4 fruit fly cellular contexts compared by ENCODE assay signal in genomic region chr3R:5127790-5128243, dm6.
TF ChIP-seq lines count a peak whose summit lies in the region.

RabGGTa (plus strand) TSS chr3R:5128087.

TF ChIP-seq in whole organism, adult, 20 proteins besides CTCF, POLR2A, EP300 and RAD21 (continued from another document):
- TF ChIP-seq CG33017 (tag; optimal IDR thresholded peaks at IDR 0.05; lab: Kevin White, UChicago): peak; percentile 36
TF ChIP-seq in whole organism, adult: peak in this region for 9.

TF ChIP-seq in whole organism, embryonic, 481 proteins besides CTCF, POLR2A, EP300 and RAD21 (continued from another document and continues in another):
- TF ChIP-seq repo (GFP tag; optimal IDR thresholded peaks at IDR 0.05; lab: Kevin White, UChicago) (no peak), ara (GFP tag; IDR thresholded peaks at IDR 0.05; lab: Robert Waterston, UW) (peak; percentile 50; the same call in 1 of the 2 replicates), CG6854 (GFP tag; optimal IDR thresholded peaks at IDR 0.05; lab: Kevin White, UChicago) (no peak), cas (GFP tag; IDR thresholded peaks at IDR 0.05; lab: Robert Waterston, UW) (peak; percentile 42; the same call in 1 of the 2 replicates), hkb (optimal IDR thresholded peaks at IDR 0.05; lab: Kevin White, UChicago) (no peak), hkb (GFP tag; IDR thresholded peaks at IDR 0.05; lab: Robert Waterston, UW) (peak; percentile 77), CG12942 (GFP tag; optimal IDR thresholded peaks at IDR 0.05; lab: Kevin White, UChicago) (peak; percentile 39), Sox100B (GFP tag; optimal IDR thresholded peaks at IDR 0.05; lab: Kevin White, UChicago) (peak; percentile 59), Atf-2 (GFP tag; optimal IDR thresholded peaks at IDR 0.05; lab: Kevin White, UChicago) (peak; percentile 45), sens-2 (GFP tag; IDR thresholded peaks at IDR 0.05; lab: Robert Waterston, UW) (no peak), so (GFP tag; IDR thresholded peaks at IDR 0.05; lab: Robert Waterston, UW) (peak; percentile 80), CG1602 (GFP tag; optimal IDR thresholded peaks at IDR 0.05; lab: Kevin White, UChicago) (peak; percentile 50), Dp (GFP tag; optimal IDR thresholded peaks at IDR 0.05; lab: Kevin White, UChicago) (no peak), otp (GFP tag; IDR thresholded peaks at IDR 0.05; lab: Robert Waterston, UW) (0 out of 3 replicates have a peak, but pooled peaks have one; percentile 71), h (optimal IDR thresholded peaks at IDR 0.05; lab: Kevin White, UChicago) (no peak), CG11695 (GFP tag; IDR thresholded peaks at IDR 0.05; lab: Robert Waterston, UW) (peak; percentile 63; the same call in 2 of the 3 replicates), CG5180 (GFP tag; optimal IDR thresholded peaks at IDR 0.05; lab: Kevin White, UChicago) (no peak), org-1 (GFP tag; optimal IDR thresholded peaks at IDR 0.05; lab: Kevin White, UChicago) (peak; percentile 17), CG11398 (GFP tag; optimal IDR thresholded peaks at IDR 0.05; lab: Kevin White, UChicago) (peak; percentile 21), gfzf (GFP tag; optimal IDR thresholded peaks at IDR 0.05; lab: Kevin White, UChicago) (peak; percentile 76), MTF-1 (GFP tag; optimal IDR thresholded peaks at IDR 0.05; lab: Kevin White, UChicago; ENCODE audit: borderline replicate concordance) (peak; percentile 34), esg (GFP tag; conservative IDR thresholded peaks at IDR 0.05; lab: Robert Waterston, UW) (peak; percentile 67), vfl (GFP tag; optimal IDR thresholded peaks at IDR 0.05; lab: Kevin White, UChicago) (peak; percentile 4), sd (tag; optimal IDR thresholded peaks at IDR 0.05; lab: Kevin White, UChicago) (no peak), hbn (GFP tag; IDR thresholded peaks at IDR 0.05; lab: Robert Waterston, UW; ENCODE audit: partially characterized antibody) (no peak), CG7786 (GFP tag; optimal IDR thresholded peaks at IDR 0.05; lab: Kevin White, UChicago) (peak; percentile 56), schlank (tag; optimal IDR thresholded peaks at IDR 0.05; lab: Kevin White, UChicago) (no peak), CG6683 (GFP tag; optimal IDR thresholded peaks at IDR 0.05; lab: Kevin White, UChicago) (peak; percentile 38), E2f1 (GFP tag; IDR thresholded peaks at IDR 0.05; lab: Robert Waterston, UW) (peak; percentile 73; the same call in 1 of the 2 replicates), CG1529 (GFP tag; optimal IDR thresholded peaks at IDR 0.05; lab: Kevin White, UChicago) (peak; percentile 34), pum (GFP tag; optimal IDR thresholded peaks at IDR 0.05; lab: Kevin White, UChicago) (peak; percentile 53), CG10267 (tag; optimal IDR thresholded peaks at IDR 0.05; lab: Kevin White, UChicago) (peak; percentile 58), wor (GFP tag; IDR thresholded peaks at IDR 0.05; lab: Robert Waterston, UW) (peak; percentile 52), CG12744 (GFP tag; optimal IDR thresholded peaks at IDR 0.05; lab: Kevin White, UChicago) (peak; percentile 53), Opbp (GFP tag; IDR thresholded peaks at IDR 0.05; lab: Robert Waterston, UW; ENCODE audit: partially characterized antibody) (no peak), ato (GFP tag; IDR thresholded peaks at IDR 0.05; lab: Robert Waterston, UW; ENCODE audit: partially characterized antibody) (no peak), Hsf (GFP tag; optimal IDR thresholded peaks at IDR 0.05; lab: Kevin White, UChicago) (peak; percentile 48), dmrt99B (tag; optimal IDR thresholded peaks at IDR 0.05; lab: Kevin White, UChicago) (peak; percentile 71), Six4 (GFP tag; optimal IDR thresholded peaks at IDR 0.05; lab: Kevin White, UChicago) (peak; percentile 28), dimm (GFP tag; IDR thresholded peaks at IDR 0.05; lab: Robert Waterston, UW) (no peak), CG31365 (tag; optimal IDR thresholded peaks at IDR 0.05; lab: Kevin White, UChicago) (no peak), dm (GFP tag; optimal IDR thresholded peaks at IDR 0.05; lab: Kevin White, UChicago) (peak; percentile 29)

TF ChIP-seq in whole organism, prepupa, 60 proteins besides CTCF, POLR2A, EP300 and RAD21 (continued from another document):
- peak; percentile 67 for TF ChIP-seq CG31627 (GFP tag; optimal IDR thresholded peaks at IDR 0.05; lab: Kevin White, UChicago)
- TF ChIP-seq Sox15 (GFP tag; optimal IDR thresholded peaks at IDR 0.05; lab: Kevin White, UChicago): peak; percentile 29
- TF ChIP-seq fd85E (GFP tag; optimal IDR thresholded peaks at IDR 0.05; lab: Kevin White, UChicago): no peak
- peak; percentile 81 for TF ChIP-seq fkh (GFP tag; optimal IDR thresholded peaks at IDR 0.05; lab: Kevin White, UChicago)
- TF ChIP-seq CG9139 (GFP tag; optimal IDR thresholded peaks at IDR 0.05; lab: Kevin White, UChicago): no peak
- peak; percentile 55 for TF ChIP-seq cyc (GFP tag; optimal IDR thresholded peaks at IDR 0.05; lab: Kevin White, UChicago)
- TF ChIP-seq Ets96B (tag; optimal IDR thresholded peaks at IDR 0.05; lab: Kevin White, UChicago): peak; percentile 64
- peak; percentile 65 for TF ChIP-seq CG34406 (GFP tag; optimal IDR thresholded peaks at IDR 0.05; lab: Kevin White, UChicago)
- TF ChIP-seq lz (GFP tag; optimal IDR thresholded peaks at IDR 0.05; lab: Kevin White, UChicago): peak; percentile 75
- peak; percentile 72 for TF ChIP-seq CG10631 (GFP tag; optimal IDR thresholded peaks at IDR 0.05; lab: Kevin White, UChicago)
- peak; percentile 46 for TF ChIP-seq CG11762 (GFP tag; optimal IDR thresholded peaks at IDR 0.05; lab: Kevin White, UChicago; ENCODE audit: insufficient read depth)
- TF ChIP-seq vri (GFP tag; optimal IDR thresholded peaks at IDR 0.05; lab: Kevin White, UChicago): peak; percentile 8
- peak; percentile 46 for TF ChIP-seq Lpt (GFP tag; optimal IDR thresholded peaks at IDR 0.05; lab: Kevin White, UChicago)
- peak; percentile 50 for TF ChIP-seq net (GFP tag; optimal IDR thresholded peaks at IDR 0.05; lab: Kevin White, UChicago)
- TF ChIP-seq CG16779 (tag; optimal IDR thresholded peaks at IDR 0.05; lab: Kevin White, UChicago): peak; percentile 15
- TF ChIP-seq CG6792 (GFP tag; optimal IDR thresholded peaks at IDR 0.05; lab: Kevin White, UChicago): peak; percentile 38
- peak; percentile 69 for TF ChIP-seq achi (GFP tag; optimal IDR thresholded peaks at IDR 0.05; lab: Kevin White, UChicago)
- peak; percentile 78 for TF ChIP-seq CG8119 (GFP tag; IDR thresholded peaks at IDR 0.05; lab: Robert Waterston, UW)
- peak; percentile 24 for TF ChIP-seq dac (GFP tag; optimal IDR thresholded peaks at IDR 0.05; lab: Kevin White, UChicago)
- peak; percentile 46 for TF ChIP-seq CG4318 (GFP tag; optimal IDR thresholded peaks at IDR 0.05; lab: Kevin White, UChicago)
- TF ChIP-seq dsx (GFP tag; optimal IDR thresholded peaks at IDR 0.05; lab: Kevin White, UChicago; ENCODE audit: poor library complexity, severe bottlenecking): peak; percentile 37
- peak; percentile 25 for TF ChIP-seq CG11902 (GFP tag; optimal IDR thresholded peaks at IDR 0.05; lab: Kevin White, UChicago)
- peak; percentile 8 for TF ChIP-seq spab (GFP tag; optimal IDR thresholded peaks at IDR 0.05; lab: Kevin White, UChicago)
- TF ChIP-seq svp (GFP tag; lab: Kevin White, UChicago): peak; percentile 87
- peak in 1 of 2 experiments; percentile 47 for TF ChIP-seq ss (GFP tag; optimal IDR thresholded peaks at IDR 0.05; lab: Kevin White, UChicago)
- TF ChIP-seq CG32006 (GFP tag; optimal IDR thresholded peaks at IDR 0.05; lab: Kevin White, UChicago): peak; percentile 80
- TF ChIP-seq Sox14 (GFP tag; optimal IDR thresholded peaks at IDR 0.05; lab: Kevin White, UChicago): peak; percentile 73
- TF ChIP-seq CG3032 (tag; optimal IDR thresholded peaks at IDR 0.05; lab: Kevin White, UChicago): peak; percentile 74
- peak; percentile 42 for TF ChIP-seq CG1621 (tag; optimal IDR thresholded peaks at IDR 0.05; lab: Kevin White, UChicago)
- TF ChIP-seq CG10669 (GFP tag; optimal IDR thresholded peaks at IDR 0.05; lab: Kevin White, UChicago): peak; percentile 69
- TF ChIP-seq CG6163 (GFP tag; IDR thresholded peaks at IDR 0.05; lab: Robert Waterston, UW): peak; percentile 73
- peak; percentile 5 for TF ChIP-seq fd59A (GFP tag; optimal IDR thresholded peaks at IDR 0.05; lab: Kevin White, UChicago)
- TF ChIP-seq Hr4 (GFP tag; optimal IDR thresholded peaks at IDR 0.05; lab: Kevin White, UChicago): peak; percentile 78
- peak; percentile 56 for TF ChIP-seq CG3919 (GFP tag; optimal IDR thresholded peaks at IDR 0.05; lab: Kevin White, UChicago)
- peak; percentile 73 for TF ChIP-seq Hr39 (GFP tag; optimal IDR thresholded peaks at IDR 0.05; lab: Kevin White, UChicago)
- TF ChIP-seq CG6276 (GFP tag; optimal IDR thresholded peaks at IDR 0.05; lab: Kevin White, UChicago): peak; percentile 59
- TF ChIP-seq Ets21C (GFP tag; optimal IDR thresholded peaks at IDR 0.05; lab: Kevin White, UChicago): peak; percentile 52
- TF ChIP-seq esn (GFP tag; optimal IDR thresholded peaks at IDR 0.05; lab: Kevin White, UChicago): peak; percentile 77
- peak; percentile 73 for TF ChIP-seq Smox (GFP tag; optimal IDR thresholded peaks at IDR 0.05; lab: Kevin White, UChicago)
- TF ChIP-seq Sox102F (GFP tag; optimal IDR thresholded peaks at IDR 0.05; lab: Kevin White, UChicago): peak; percentile 68

TF ChIP-seq in whole organism, wandering third instar larva, 38 proteins besides CTCF, POLR2A, EP300 and RAD21 (continued from another document):
- TF ChIP-seq CrebA (GFP tag; optimal IDR thresholded peaks at IDR 0.05; lab: Kevin White, UChicago; ENCODE audit: borderline replicate concordance) (no peak), Hr78 (GFP tag; optimal IDR thresholded peaks at IDR 0.05; lab: Kevin White, UChicago) (no peak), Jra (GFP tag; optimal IDR thresholded peaks at IDR 0.05; lab: Kevin White, UChicago) (peak; percentile 53), Vsx2 (GFP tag; optimal IDR thresholded peaks at IDR 0.05; lab: Kevin White, UChicago; ENCODE audit: partially characterized antibody) (no peak), HLH106 (tag; optimal IDR thresholded peaks at IDR 0.05; lab: Kevin White, UChicago) (peak; percentile 68), brk (GFP tag; optimal IDR thresholded peaks at IDR 0.05; lab: Kevin White, UChicago) (no peak), CG32264 (GFP tag; optimal IDR thresholded peaks at IDR 0.05; lab: Kevin White, UChicago) (no peak), pan (optimal IDR thresholded peaks at IDR 0.05; lab: Kevin White, UChicago) (no peak), dl (GFP tag; optimal IDR thresholded peaks at IDR 0.05; lab: Kevin White, UChicago; ENCODE audit: insufficient read depth in 1 of 2, partially characterized antibody in 2 of 2) (no peak), Hr83 (GFP tag; optimal IDR thresholded peaks at IDR 0.05; lab: Kevin White, UChicago; ENCODE audit: poor library complexity, severe bottlenecking) (no peak), sv (GFP tag; optimal IDR thresholded peaks at IDR 0.05; lab: Kevin White, UChicago) (no peak), OdsH (GFP tag; optimal IDR thresholded peaks at IDR 0.05; lab: Kevin White, UChicago) (peak; percentile 33), Dfd (GFP tag; optimal IDR thresholded peaks at IDR 0.05; lab: Kevin White, UChicago) (no peak), Mio (GFP tag; optimal IDR thresholded peaks at IDR 0.05; lab: Kevin White, UChicago) (no peak), br (GFP tag; optimal IDR thresholded peaks at IDR 0.05; lab: Kevin White, UChicago) (peak; percentile 35)
